Fruit fly (Drosophila melanogaster) whole organism, pupa: Measurements from ENCODE around the gene CG4328.

ENCODE experiments used
- CG34367 ChIP-seq: fragments of 200-800 bp; sonication (Bioruptor generic); optimal IDR thresholded peaks from 2 replicates; lab custom pipeline; 2018; ENCODE audit warnings: missing biosample characterization, mild to moderate bottlenecking, missing genetic modification characterization
- Pif1A ChIP-seq: fragments of 200-800 bp; sonication (Bioruptor generic); optimal IDR thresholded peaks from 3 replicates; lab custom pipeline; 2016; ENCODE audit warnings: missing biosample characterization, missing genetic modification characterization

dm6 chr3L:12277054-12277879 is 18.7 kb downstream of the CG4328 start, which contains the start of the genes Sms and INPP5E:
- TF ChIP-seq Pif1A (GFP tag; lab: Kevin White, UChicago) (no peak), CG34367 (no peak)
